Fruit fly (Drosophila melanogaster) whole organism, embryonic: ENCODE data around the gene cnc.

Experiments used
- Abd-B ChIP-seq: fragments of 200-800 bp; sonication (Bioruptor generic); optimal IDR thresholded peaks from 2 replicates; lab custom pipeline; 2018; ENCODE audit warnings: missing biosample characterization, mild to moderate bottlenecking, missing genetic modification characterization, moderate library complexity
- Aef1 ChIP-seq: fragments of 200-800 bp; sonication (Bioruptor generic); IDR thresholded peaks from 3 replicates; pipeline ENCODE4 v1.3.6; 2022; ENCODE audit warnings: missing biosample characterization, missing genetic modification characterization
- CG10431 ChIP-seq: fragments of 200-800 bp; sonication (Bioruptor generic); optimal IDR thresholded peaks from 3 replicates; lab custom pipeline; 2018; ENCODE audit warnings: missing biosample characterization, mild to moderate bottlenecking, missing genetic modification characterization
- CG12219 ChIP-seq: fragments of 200-800 bp; sonication (Bioruptor generic); optimal IDR thresholded peaks from 3 replicates; lab custom pipeline; 2018; ENCODE audit warnings: missing biosample characterization, mild to moderate bottlenecking, missing genetic modification characterization
- CG13775 ChIP-seq: fragments of 200-800 bp; sonication (Bioruptor generic); optimal IDR thresholded peaks from 3 replicates; lab custom pipeline; 2017; ENCODE audit warnings: missing biosample characterization, mild to moderate bottlenecking, missing genetic modification characterization
- CG14860 ChIP-seq: fragments of 200-800 bp; sonication (Bioruptor generic); IDR thresholded peaks from 3 replicates; pipeline ENCODE4 v1.3.6; 2022; ENCODE audit warnings: missing biosample characterization, missing genetic modification characterization; ENCODE audit not compliant: partially characterized antibody
- CG15269 ChIP-seq: fragments of 200-800 bp; sonication (Bioruptor generic); optimal IDR thresholded peaks from 2 replicates; lab custom pipeline; 2018; ENCODE audit warnings: missing biosample characterization, mild to moderate bottlenecking, missing genetic modification characterization, moderate library complexity
- CG18599 ChIP-seq: fragments of 200-800 bp; sonication (Bioruptor generic); optimal IDR thresholded peaks from 3 replicates; lab custom pipeline; 2017; ENCODE audit warnings: missing biosample characterization, missing genetic modification characterization, mild to moderate bottlenecking, moderate library complexity, missing genetic modification reagents
- CG2120 ChIP-seq: fragments of 200-800 bp; sonication (Bioruptor generic); optimal IDR thresholded peaks from 3 replicates; lab custom pipeline; 2016; ENCODE audit warnings: missing biosample characterization, missing genetic modification characterization
- CG4730 ChIP-seq: fragments of 200-800 bp; sonication (Bioruptor generic); IDR thresholded peaks from 2 replicates; pipeline ENCODE4 v1.3.6; 2022; ENCODE audit warnings: missing biosample characterization, missing genetic modification characterization
- CG5245 ChIP-seq: fragments of 200-800 bp; sonication (Bioruptor generic); optimal IDR thresholded peaks from 3 replicates; lab custom pipeline; 2016; ENCODE audit warnings: missing biosample characterization, missing genetic modification characterization
- CG6175 ChIP-seq: fragments of 200-800 bp; sonication (Bioruptor generic); IDR thresholded peaks from 3 replicates; pipeline ENCODE4 v1.3.6; 2022; ENCODE audit warnings: missing biosample characterization, missing genetic modification characterization
- CG7556 ChIP-seq: fragments of 200-800 bp; sonication (Bioruptor generic); optimal IDR thresholded peaks from 2 replicates; lab custom pipeline; 2017; ENCODE audit warnings: missing biosample characterization, mild to moderate bottlenecking, missing genetic modification characterization
- CG8388 ChIP-seq: fragments of 200-800 bp; sonication (Bioruptor generic); optimal IDR thresholded peaks from 2 replicates; lab custom pipeline; 2019; ENCODE audit warnings: missing biosample characterization, mild to moderate bottlenecking, missing genetic modification characterization, moderate library complexity
- CG8924 ChIP-seq: fragments of 200-800 bp; optimal IDR thresholded peaks from 3 replicates; lab custom pipeline; 2019; ENCODE audit warnings: missing biosample characterization, mild to moderate bottlenecking, missing genetic modification characterization, moderate library complexity
- CG9727 ChIP-seq: fragments of 200-800 bp; sonication (Bioruptor generic); optimal IDR thresholded peaks from 3 replicates; lab custom pipeline; 2017; ENCODE audit warnings: missing biosample characterization, mild to moderate bottlenecking, missing genetic modification characterization
- CG9797 ChIP-seq: fragments of 200-800 bp; sonication (Bioruptor generic); optimal IDR thresholded peaks from 3 replicates; lab custom pipeline; 2018; ENCODE audit warnings: missing biosample characterization, mild to moderate bottlenecking, missing genetic modification characterization
- CkIIα-i1 ChIP-seq: fragments of 200-800 bp; sonication (Bioruptor generic); IDR thresholded peaks from 2 replicates; pipeline ENCODE4 v1.3.6; 2022; ENCODE audit warnings: missing biosample characterization, missing genetic modification characterization
- CoRest ChIP-seq: fragments of 200-800 bp; sonication (Bioruptor generic); optimal IDR thresholded peaks from 3 replicates; lab custom pipeline; 2018; ENCODE audit warnings: missing biosample characterization, mild to moderate bottlenecking, missing genetic modification characterization, moderate library complexity
- Dref ChIP-seq: fragments of 200-800 bp; sonication (Bioruptor generic); IDR thresholded peaks from 2 replicates; pipeline ENCODE4 v1.3.6; 2022; ENCODE audit warnings: missing biosample characterization, missing genetic modification characterization
- H15 ChIP-seq: fragments of 200-800 bp; sonication (Bioruptor generic); IDR thresholded peaks from 3 replicates; pipeline ENCODE4 v1.3.6; 2022; ENCODE audit warnings: missing biosample characterization, missing genetic modification characterization
- HmgD ChIP-seq: fragments of 200-800 bp; sonication (Bioruptor generic); optimal IDR thresholded peaks from 3 replicates; lab custom pipeline; 2016; ENCODE audit warnings: missing biosample characterization, missing genetic modification characterization
- Max ChIP-seq: fragments of 200-800 bp; sonication (Bioruptor generic); optimal IDR thresholded peaks from 2 replicates; lab custom pipeline; 2016; ENCODE audit warnings: missing biosample characterization, mild to moderate bottlenecking, missing genetic modification characterization
- Rx ChIP-seq: fragments of 200-800 bp; sonication (Bioruptor generic); IDR thresholded peaks from 2 replicates; pipeline ENCODE4 v1.3.6; 2022; ENCODE audit warnings: missing biosample characterization, missing genetic modification characterization
- Stat92E ChIP-seq, 3 experiments: fragments of >200 bp in 2 of 3; fragments of 200-800 bp in 1 of 3; sonication (Bioruptor generic) in 1 of 3; optimal IDR thresholded peaks; 2 replicates each; lab custom pipeline; 2017 to 2019; ENCODE audit warnings: missing biosample characterization in 3 of 3, missing genetic modification characterization in 3 of 3, mild to moderate bottlenecking in 1 of 3, moderate library complexity in 1 of 3
- Vsx1 ChIP-seq: fragments of 200-800 bp; sonication (Bioruptor generic); optimal IDR thresholded peaks from 2 replicates; lab custom pipeline; 2017; ENCODE audit warnings: missing biosample characterization, mild to moderate bottlenecking, missing genetic modification characterization, missing genetic modification reagents
- YL-1 ChIP-seq: fragments of 200-800 bp; sonication (Bioruptor generic); optimal IDR thresholded peaks from 3 replicates; lab custom pipeline; 2017; ENCODE audit warnings: missing biosample characterization, mild to moderate bottlenecking, missing genetic modification characterization
- al ChIP-seq: fragments of 200-800 bp; sonication (Bioruptor generic); IDR thresholded peaks from 2 replicates; pipeline ENCODE4 v1.3.6; 2022; ENCODE audit warnings: missing biosample characterization, missing genetic modification characterization
- ap ChIP-seq: fragments of 200-800 bp; sonication (Bioruptor generic); IDR thresholded peaks from 2 replicates; pipeline ENCODE4 v1.3.6; 2022; ENCODE audit warnings: missing biosample characterization, missing genetic modification characterization
- ato ChIP-seq: fragments of 200-800 bp; sonication (Bioruptor generic); IDR thresholded peaks from 2 replicates; pipeline ENCODE4 v1.3.6; 2022; ENCODE audit warnings: missing biosample characterization, missing genetic modification characterization; ENCODE audit not compliant: partially characterized antibody
- az2 ChIP-seq: fragments of 200-800 bp; sonication (Bioruptor generic); optimal IDR thresholded peaks from 3 replicates; lab custom pipeline; 2016; ENCODE audit warnings: missing biosample characterization, missing genetic modification characterization
- br ChIP-seq: fragments of >200 bp; optimal IDR thresholded peaks from 2 replicates; lab custom pipeline; 2017
- cg ChIP-seq: fragments of 200-800 bp; sonication (Bioruptor generic); optimal IDR thresholded peaks from 3 replicates; lab custom pipeline; 2019; ENCODE audit warnings: missing biosample characterization, mild to moderate bottlenecking, missing genetic modification characterization, moderate library complexity
- ewg ChIP-seq: fragments of 200-800 bp; sonication (Bioruptor generic); optimal IDR thresholded peaks from 3 replicates; lab custom pipeline; 2017; ENCODE audit warnings: mild to moderate bottlenecking, missing biosample characterization, missing genetic modification reagents, missing genetic modification characterization
- gfzf ChIP-seq: fragments of 200-800 bp; sonication (Bioruptor generic); optimal IDR thresholded peaks from 2 replicates; lab custom pipeline; 2016; ENCODE audit warnings: missing biosample characterization, mild to moderate bottlenecking, missing genetic modification characterization, moderate library complexity
- ham ChIP-seq: fragments of 200-800 bp; sonication (Bioruptor generic); IDR thresholded peaks from 2 replicates; pipeline ENCODE4 v1.3.6; 2022; ENCODE audit warnings: missing biosample characterization, missing genetic modification characterization
- hth ChIP-seq: fragments of >200 bp; optimal IDR thresholded peaks from 2 replicates; lab custom pipeline; 2017; ENCODE audit warnings: inconsistent platforms
- kay ChIP-seq: fragments of 200-800 bp; sonication (Bioruptor generic); optimal IDR thresholded peaks from 2 replicates; lab custom pipeline; 2016; ENCODE audit warnings: missing biosample characterization, missing genetic modification characterization
- lmd ChIP-seq: fragments of 200-800 bp; sonication (Bioruptor generic); IDR thresholded peaks from 2 replicates; pipeline ENCODE4 v1.3.6; 2022; ENCODE audit warnings: missing biosample characterization, missing genetic modification characterization
- odd ChIP-seq: fragments of 200-800 bp; sonication (Bioruptor generic); optimal IDR thresholded peaks from 2 replicates; lab custom pipeline; 2017; ENCODE audit warnings: missing biosample characterization, mild to moderate bottlenecking, missing genetic modification characterization
- pfk ChIP-seq: fragments of 200-800 bp; sonication (Bioruptor generic); optimal IDR thresholded peaks from 2 replicates; lab custom pipeline; 2018; ENCODE audit warnings: missing biosample characterization, mild to moderate bottlenecking, missing genetic modification characterization, moderate library complexity
- row ChIP-seq: fragments of 200-800 bp; sonication (Bioruptor generic); IDR thresholded peaks from 3 replicates; pipeline ENCODE4 v1.3.6; 2022; ENCODE audit warnings: missing biosample characterization, missing genetic modification characterization
- slbo ChIP-seq: fragments of 200-800 bp; sonication (Bioruptor generic); IDR thresholded peaks from 2 replicates; pipeline ENCODE4 v1.3.6; 2022; ENCODE audit warnings: missing biosample characterization, missing genetic modification characterization
- sna ChIP-seq: fragments of 200-800 bp; sonication (Bioruptor generic); IDR thresholded peaks from 2 replicates; pipeline ENCODE4 v1.3.6; 2022; ENCODE audit warnings: missing biosample characterization, missing genetic modification characterization; ENCODE audit not compliant: partially characterized antibody
- tgo ChIP-seq: fragments of 200-800 bp; sonication (Bioruptor generic); IDR thresholded peaks from 3 replicates; pipeline ENCODE4 v1.3.6; 2022; ENCODE audit warnings: missing biosample characterization, missing genetic modification characterization
- tio ChIP-seq: fragments of 200-800 bp; sonication (Bioruptor generic); optimal IDR thresholded peaks from 2 replicates; lab custom pipeline; 2017; ENCODE audit warnings: missing biosample characterization, missing genetic modification characterization, inconsistent platforms
- trh ChIP-seq: fragments of 200-800 bp; sonication (Bioruptor generic); optimal IDR thresholded peaks from 2 replicates; lab custom pipeline; 2016; ENCODE audit warnings: missing biosample characterization, missing genetic modification characterization
- unc-4 ChIP-seq: fragments of 200-800 bp; sonication (Bioruptor generic); IDR thresholded peaks from 2 replicates; pipeline ENCODE4 v1.3.6; 2022; ENCODE audit warnings: missing biosample characterization, missing genetic modification characterization; ENCODE audit not compliant: partially characterized antibody
- vfl ChIP-seq: fragments of 200-800 bp; sonication (Bioruptor generic); optimal IDR thresholded peaks from 2 replicates; lab custom pipeline; 2016; ENCODE audit warnings: missing biosample characterization, missing genetic modification characterization
- vnd ChIP-seq: fragments of 200-800 bp; sonication (Bioruptor generic); IDR thresholded peaks from 3 replicates; pipeline ENCODE4 v1.3.6; 2022; ENCODE audit warnings: missing biosample characterization, missing genetic modification characterization; ENCODE audit not compliant: partially characterized antibody

The cnc gene

dm6 chr3R:23176445-23177087 lies 49.9 kb downstream of the cnc start (continued):
- TF ChIP-seq slbo (GFP tag; lab: Robert Waterston, UW) (peak; percentile 19; the same call in 1 of the 2 replicates), CG7556 (peak; percentile 24), CkIIα-i1 (GFP tag; lab: Robert Waterston, UW) (no peak), CG9727 (GFP tag; lab: Kevin White, UChicago) (peak; percentile 4), gfzf (GFP tag; lab: Kevin White, UChicago) (no peak), CG2120 (peak; percentile 72), HmgD (GFP tag; lab: Kevin White, UChicago) (peak; percentile 20), Stat92E (GFP tag; optimal IDR thresholded peaks at IDR 0.05; lab: Kevin White, UChicago) (no peak), lmd (GFP tag; lab: Robert Waterston, UW) (no peak), hth (no peak), vnd (GFP tag; lab: Robert Waterston, UW) (peak; percentile 10; the same call in 1 of the 3 replicates), YL-1 (GFP tag; lab: Kevin White, UChicago) (no peak), tgo (GFP tag; lab: Robert Waterston, UW) (peak; percentile 35; the same call in 1 of the 3 replicates), CG10431 (peak; percentile 19), trh (GFP tag; lab: Kevin White, UChicago) (no peak), Aef1 (no peak), Max (GFP tag; lab: Kevin White, UChicago) (peak; percentile 7), CG13775 (GFP tag; lab: Kevin White, UChicago) (peak; percentile 2), az2 (no peak), CG9797 (GFP tag; lab: Kevin White, UChicago) (no peak), odd (GFP tag; lab: Kevin White, UChicago) (peak; percentile 51), ato (no peak), Dref (no peak), CG14860 (GFP tag; lab: Robert Waterston, UW) (no peak), vfl (GFP tag; lab: Kevin White, UChicago) (no peak), row (GFP tag; lab: Robert Waterston, UW) (peak; percentile 6; the same call in 1 of the 3 replicates), CG18599 (GFP tag; lab: Kevin White, UChicago) (peak; percentile 80), Abd-B (GFP tag; lab: Kevin White, UChicago) (no peak), CG5245 (GFP tag; lab: Kevin White, UChicago) (no peak), Vsx1 (peak; percentile 70), CG4730 (no peak), kay (no peak), H15 (GFP tag; lab: Robert Waterston, UW) (no peak), CG8924 (no peak), ap (GFP tag; lab: Robert Waterston, UW) (0 out of 2 replicates have a peak, but pooled peaks have one; percentile 13), CG15269 (tag; lab: Kevin White, UChicago) (peak; percentile 13), Rx (GFP tag; lab: Robert Waterston, UW) (no peak), sna (GFP tag; lab: Robert Waterston, UW) (no peak), CG6175 (GFP tag; lab: Robert Waterston, UW) (peak; percentile 46; the same call in 1 of the 3 replicates), ewg (GFP tag; lab: Kevin White, UChicago) (no peak), cg (GFP tag; lab: Kevin White, UChicago) (no peak), br (lab: Kevin White, UChicago) (no peak), tio (GFP tag; lab: Kevin White, UChicago) (peak; percentile 28), CG8388 (GFP tag; lab: Kevin White, UChicago) (no peak), CoRest (no peak), ham (GFP tag; lab: Robert Waterston, UW) (no peak), al (no peak), CG12219 (GFP tag; lab: Kevin White, UChicago) (peak; percentile 20), pfk (GFP tag; lab: Kevin White, UChicago) (peak; percentile 24), unc-4 (GFP tag; lab: Robert Waterston, UW) (no peak)
